Fruit fly (Drosophila melanogaster): ENCODE results near the gene CG13375.

CG13375 gene

DNA sequence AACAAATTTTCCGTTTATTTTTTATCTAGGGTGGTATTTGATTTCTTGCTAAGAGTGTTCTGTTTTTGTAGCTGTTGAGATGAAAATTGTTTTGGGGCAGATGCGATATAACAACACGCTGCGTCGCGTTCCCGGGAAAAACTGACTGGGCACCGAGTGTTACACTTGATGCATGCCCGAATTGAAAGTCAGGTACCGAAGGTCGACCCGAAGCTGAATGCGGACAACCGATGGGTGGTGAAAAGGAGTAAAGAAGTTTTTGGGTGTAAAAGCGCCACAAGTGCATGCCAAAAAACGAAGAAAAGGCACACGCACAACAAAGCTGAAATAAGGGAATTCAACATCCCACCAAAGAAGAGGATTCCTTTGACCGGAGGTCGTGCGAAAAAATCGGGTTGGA lies at the start of gene CG13375:
TSS of gene CG13375 (minus strand) at position 124 of the 400 bp plus-strand sequence.
- TF ChIP-seq insv (optimal IDR thresholded peaks at IDR 0.05): no peak
- TF ChIP-seq Myc (optimal IDR thresholded peaks at IDR 0.05): no peak
- TF ChIP-seq ttk (optimal IDR thresholded peaks at IDR 0.05): no peak
- no peak for TF ChIP-seq Sin3A (optimal IDR thresholded peaks at IDR 0.05)
- TF ChIP-seq h (optimal IDR thresholded peaks at IDR 0.05): no peak
- TF ChIP-seq psq (optimal IDR thresholded peaks at IDR 0.05): no peak

DNA sequence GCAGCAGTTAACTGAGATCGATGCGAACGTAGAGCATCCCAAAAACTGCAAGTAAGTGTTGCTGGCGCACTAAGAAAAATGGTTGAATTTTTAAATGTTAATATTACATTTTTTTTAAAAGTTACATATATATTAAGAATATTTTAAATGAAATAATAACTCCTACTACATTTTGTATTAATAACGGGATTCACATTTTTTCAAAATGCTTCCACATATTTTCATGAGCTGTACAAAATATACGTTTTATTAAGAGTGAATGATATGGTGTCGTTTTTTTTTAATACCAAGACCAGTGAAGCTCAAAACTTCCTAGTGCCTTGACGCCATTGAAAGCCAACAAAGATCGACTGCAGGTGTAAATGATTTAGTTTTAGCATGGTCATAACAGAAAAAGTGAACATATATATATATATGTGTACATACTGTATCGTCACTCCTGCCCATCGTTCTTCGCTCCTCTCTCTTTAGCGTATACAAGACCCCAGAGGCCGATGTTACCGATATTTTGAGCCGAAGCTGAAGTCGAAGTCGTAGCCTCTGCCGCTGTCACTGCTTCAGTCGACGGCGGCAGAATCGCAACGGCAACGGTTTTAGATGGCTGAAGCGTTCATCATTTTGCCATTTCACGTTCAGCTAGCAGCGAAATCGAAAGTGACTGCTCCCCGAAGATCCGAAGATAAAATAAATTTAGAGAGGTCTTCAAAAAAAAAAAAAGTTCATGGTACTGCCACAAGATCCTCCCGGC lies 47.8 kb upstream of the CG13375 start:
- TF ChIP-seq Sin3A (optimal IDR thresholded peaks at IDR 0.05): no peak
- no peak for TF ChIP-seq h (optimal IDR thresholded peaks at IDR 0.05)
- TF ChIP-seq Myc (optimal IDR thresholded peaks at IDR 0.05): no peak
- TF ChIP-seq psq (optimal IDR thresholded peaks at IDR 0.05): no peak
- TF ChIP-seq insv (optimal IDR thresholded peaks at IDR 0.05): no peak
- no peak for TF ChIP-seq ttk (optimal IDR thresholded peaks at IDR 0.05)

DNA sequence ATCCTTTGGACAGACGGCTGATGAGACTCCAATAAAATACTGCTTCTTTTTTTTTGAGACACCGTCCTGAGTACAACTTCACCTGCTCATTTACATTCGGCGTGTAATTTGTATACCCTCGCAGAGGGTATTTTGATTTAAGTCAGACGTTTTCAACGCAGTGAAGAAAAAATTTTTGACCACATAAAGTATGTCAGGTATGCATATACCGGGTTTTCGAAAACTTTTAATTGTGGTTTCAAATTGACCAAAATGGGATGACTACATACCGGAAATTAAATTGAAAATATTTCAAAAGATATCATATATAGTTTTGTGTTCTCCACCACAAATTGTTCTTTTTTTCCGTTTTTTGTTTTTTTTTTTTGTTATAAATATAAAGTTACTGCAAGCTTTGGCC lies 46.0 kb upstream of the CG13375 start:
- TF ChIP-seq h (optimal IDR thresholded peaks at IDR 0.05) (no peak), ttk (optimal IDR thresholded peaks at IDR 0.05) (no peak), insv (optimal IDR thresholded peaks at IDR 0.05) (no peak), Sin3A (optimal IDR thresholded peaks at IDR 0.05) (no peak), Myc (optimal IDR thresholded peaks at IDR 0.05) (no peak), psq (optimal IDR thresholded peaks at IDR 0.05) (no peak)

DNA sequence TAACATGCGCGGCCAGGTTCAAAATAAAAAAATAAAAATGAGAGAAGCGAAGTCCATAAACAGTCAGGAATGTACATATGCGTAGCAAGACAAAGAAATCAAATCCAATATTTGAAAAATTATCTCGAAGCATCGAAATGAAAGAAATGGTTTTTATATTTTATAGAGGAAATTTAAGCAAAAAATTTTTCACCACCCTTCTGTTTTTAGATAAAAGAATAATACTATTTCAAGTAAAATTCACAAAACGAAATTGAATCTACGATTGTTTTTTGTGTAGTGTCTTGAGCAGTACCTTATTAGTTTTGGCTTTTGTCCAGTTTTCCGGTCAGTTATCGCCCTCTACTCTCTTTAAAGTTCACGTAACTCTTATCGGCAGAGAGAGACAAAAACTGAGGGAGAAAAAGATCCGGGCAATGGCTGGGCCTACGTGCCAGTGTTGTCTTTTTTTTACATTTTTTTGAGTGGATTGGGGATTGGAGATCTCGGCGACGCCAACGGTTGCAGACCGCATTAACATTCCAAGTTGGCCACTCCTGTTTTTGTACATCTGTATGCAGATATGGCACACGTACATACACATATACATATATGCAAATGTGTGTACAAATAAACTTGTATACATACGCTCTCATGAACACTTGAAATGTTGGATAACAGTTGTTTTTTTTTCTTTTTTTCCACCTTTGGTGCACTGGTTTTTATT lies 45.3 kb upstream of the CG13375 start:
- TF ChIP-seq Sin3A (optimal IDR thresholded peaks at IDR 0.05) (no peak), ttk (optimal IDR thresholded peaks at IDR 0.05) (no peak), h (optimal IDR thresholded peaks at IDR 0.05) (no peak), insv (optimal IDR thresholded peaks at IDR 0.05) (no peak), Myc (optimal IDR thresholded peaks at IDR 0.05) (no peak), psq (optimal IDR thresholded peaks at IDR 0.05) (no peak)

DNA sequence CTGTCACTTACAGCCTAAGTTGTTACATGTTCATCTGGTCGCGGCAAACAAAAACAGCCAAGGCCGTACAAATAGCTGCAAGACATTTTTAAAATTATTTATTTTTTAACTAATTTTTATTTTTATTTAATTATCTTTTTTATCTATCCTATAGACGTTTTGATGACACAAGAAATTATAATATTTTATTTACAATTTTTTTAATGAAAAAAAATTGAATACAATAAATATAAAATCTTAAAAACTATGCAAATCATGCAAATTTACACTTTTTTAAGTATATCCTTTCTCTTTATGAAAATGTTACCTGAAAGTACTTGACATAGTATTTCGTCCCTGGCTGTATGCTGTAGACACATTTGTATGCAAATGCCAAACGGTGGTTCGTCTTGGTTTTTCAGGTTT lies 43.4 kb upstream of the CG13375 start:
- TF ChIP-seq ttk (optimal IDR thresholded peaks at IDR 0.05) (no peak), Myc (optimal IDR thresholded peaks at IDR 0.05) (no peak)

DNA sequence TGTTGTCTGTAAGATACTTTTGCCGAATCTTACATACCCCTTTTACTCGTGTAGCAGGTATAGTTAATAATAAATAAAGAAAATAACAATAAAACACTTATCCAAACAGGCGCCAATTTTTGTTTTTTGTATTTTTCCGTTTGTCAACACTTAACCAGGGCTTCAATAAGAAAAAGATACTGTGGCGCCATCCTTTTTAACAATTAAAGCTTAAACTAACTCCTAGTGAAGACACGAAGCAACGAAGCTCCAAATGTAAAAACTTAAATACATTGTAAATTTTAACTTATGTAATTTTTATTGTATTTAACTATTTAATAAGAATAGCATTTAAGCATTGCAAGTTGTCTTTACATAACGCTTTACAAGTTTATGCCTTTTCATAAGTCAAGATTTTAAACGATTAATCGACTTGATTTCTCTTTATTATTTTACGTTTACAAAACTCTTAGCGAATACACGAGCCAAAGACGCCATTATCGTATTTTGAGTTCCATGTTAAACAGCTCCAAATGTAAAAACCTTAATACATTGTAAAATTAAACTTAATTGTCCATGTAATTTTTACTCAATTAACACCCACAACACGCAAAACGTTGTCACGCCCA lies 42.0 kb upstream of the CG13375 start:
- TF ChIP-seq psq (optimal IDR thresholded peaks at IDR 0.05) (no peak), h (optimal IDR thresholded peaks at IDR 0.05) (no peak), Sin3A (optimal IDR thresholded peaks at IDR 0.05) (no peak), insv (optimal IDR thresholded peaks at IDR 0.05) (no peak), ttk (optimal IDR thresholded peaks at IDR 0.05) (no peak), Myc (optimal IDR thresholded peaks at IDR 0.05) (no peak)

dm6 chrX:334624-335292 lies 40.0 kb upstream of the CG13375 start:
- no peak for TF ChIP-seq h (optimal IDR thresholded peaks at IDR 0.05)
- TF ChIP-seq insv (optimal IDR thresholded peaks at IDR 0.05): no peak
- no peak for TF ChIP-seq Sin3A (optimal IDR thresholded peaks at IDR 0.05)
- no peak for TF ChIP-seq psq (optimal IDR thresholded peaks at IDR 0.05)
- no peak for TF ChIP-seq ttk (optimal IDR thresholded peaks at IDR 0.05)
- TF ChIP-seq Myc (optimal IDR thresholded peaks at IDR 0.05): no peak

dm6 chrX:333942-334341 lies 39.2 kb upstream of the CG13375 start:
- no peak for TF ChIP-seq Myc (optimal IDR thresholded peaks at IDR 0.05)
- TF ChIP-seq ttk (optimal IDR thresholded peaks at IDR 0.05): no peak
- TF ChIP-seq Sin3A (optimal IDR thresholded peaks at IDR 0.05): no peak
- no peak for TF ChIP-seq insv (optimal IDR thresholded peaks at IDR 0.05)

dm6 chrX:314823-315222 lies 20.1 kb upstream of the CG13375 start, which contains the start of gene Or1a:
Gene Or1a (plus strand): TSS chrX:315123.
- no peak for TF ChIP-seq h (optimal IDR thresholded peaks at IDR 0.05)
- no peak for TF ChIP-seq Sin3A (optimal IDR thresholded peaks at IDR 0.05)
- TF ChIP-seq Myc (optimal IDR thresholded peaks at IDR 0.05): no peak
- no peak for TF ChIP-seq ttk (optimal IDR thresholded peaks at IDR 0.05)
- no peak for TF ChIP-seq psq (optimal IDR thresholded peaks at IDR 0.05)
- no peak for TF ChIP-seq insv (optimal IDR thresholded peaks at IDR 0.05)

DNA sequence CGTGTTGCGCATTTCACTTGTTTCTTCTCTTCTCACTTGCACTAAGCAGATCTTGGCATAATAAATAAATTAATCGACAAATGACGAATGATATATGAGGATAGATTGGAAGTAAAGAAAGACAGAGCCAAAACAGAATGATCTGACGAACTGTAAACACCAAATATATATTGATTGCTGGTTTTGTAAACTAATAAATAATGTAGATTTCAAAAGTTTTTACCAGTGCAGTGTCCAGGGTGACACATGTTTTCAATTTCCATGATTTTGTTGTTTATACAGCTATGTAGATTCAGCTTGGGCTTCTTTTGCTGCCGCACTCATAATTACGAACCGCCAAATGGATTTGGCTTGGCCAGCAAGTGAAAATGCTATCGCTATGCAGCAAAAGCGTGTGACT lies 16.6 kb upstream of the CG13375 start:
- TF ChIP-seq Myc (optimal IDR thresholded peaks at IDR 0.05) (no peak), psq (optimal IDR thresholded peaks at IDR 0.05) (no peak), Sin3A (optimal IDR thresholded peaks at IDR 0.05) (no peak), h (optimal IDR thresholded peaks at IDR 0.05) (no peak), ttk (optimal IDR thresholded peaks at IDR 0.05) (no peak), insv (optimal IDR thresholded peaks at IDR 0.05) (no peak)

DNA sequence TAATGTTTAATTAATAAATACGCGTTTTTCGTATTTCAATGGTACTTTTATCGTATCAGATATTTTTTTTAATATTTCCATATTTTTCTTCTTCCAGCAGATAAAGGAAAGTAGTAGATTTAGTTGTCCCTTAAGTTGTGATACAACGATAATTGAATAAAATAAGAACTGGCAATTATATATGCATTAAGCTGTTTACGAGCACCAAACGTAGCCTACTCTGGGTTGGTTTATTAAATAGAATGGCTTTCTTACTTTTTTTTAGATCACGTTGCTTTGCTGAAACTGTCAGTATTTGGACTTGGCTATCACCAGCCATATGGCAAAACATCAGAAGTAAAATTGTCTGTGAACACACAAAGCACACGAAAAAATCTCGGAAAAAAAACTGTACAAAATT lies 12.6 kb upstream of the CG13375 start, which contains the start of gene CG12470:
TSS of gene CG12470 (plus strand) at position 301 of the 400 bp plus-strand sequence.
- TF ChIP-seq h (optimal IDR thresholded peaks at IDR 0.05): no peak
- no peak for TF ChIP-seq ttk (optimal IDR thresholded peaks at IDR 0.05)
- no peak for TF ChIP-seq Sin3A (optimal IDR thresholded peaks at IDR 0.05)
- no peak for TF ChIP-seq psq (optimal IDR thresholded peaks at IDR 0.05)
- no peak for TF ChIP-seq insv (optimal IDR thresholded peaks at IDR 0.05)
- no peak for TF ChIP-seq Myc (optimal IDR thresholded peaks at IDR 0.05)

- TF ChIP-seq h (optimal IDR thresholded peaks at IDR 0.05) (no peak), psq (optimal IDR thresholded peaks at IDR 0.05) (no peak), Myc (optimal IDR thresholded peaks at IDR 0.05) (no peak), Sin3A (optimal IDR thresholded peaks at IDR 0.05) (no peak), insv (optimal IDR thresholded peaks at IDR 0.05) (no peak), ttk (optimal IDR thresholded peaks at IDR 0.05) (no peak)
Measured at dm6 chrX:293254-293653, 1.5 kb downstream of the CG13375 start.
